ENCODE assay signal across 4 fruit fly cellular contexts in genomic region chr3R:5684550-5685118, dm6.
A peak's percentile ranks its signal among the peaks of the same experiment; 100 is the strongest.
TF ChIP-seq lines count a peak whose summit lies in the region.

No protein-coding gene starts in this region.

- peak; percentile 79 for TF ChIP-seq CTCF in whole organism, embryonic (GFP tag; optimal IDR thresholded peaks at IDR 0.05; lab: Kevin White, UChicago)

TF ChIP-seq in whole organism, adult, 20 proteins besides CTCF, POLR2A, EP300 and RAD21:
- TF ChIP-seq CG7045 (GFP tag; optimal IDR thresholded peaks at IDR 0.05; lab: Kevin White, UChicago): no peak
- TF ChIP-seq pad (GFP tag; optimal IDR thresholded peaks at IDR 0.05; lab: Kevin White, UChicago): peak; percentile 31

TF ChIP-seq in whole organism, embryonic, 481 proteins besides CTCF, POLR2A, EP300 and RAD21 (continues in another document):
- TF ChIP-seq fd64A (GFP tag; optimal IDR thresholded peaks at IDR 0.05; lab: Kevin White, UChicago) (no peak), CG15479 (GFP tag; optimal IDR thresholded peaks at IDR 0.05; lab: Kevin White, UChicago) (peak; percentile 76), insv (GFP tag; optimal IDR thresholded peaks at IDR 0.05; lab: Kevin White, UChicago) (peak in 1 of 2 experiments; percentile 25), vvl (GFP tag; IDR thresholded peaks at IDR 0.05; lab: Robert Waterston, UW) (peak; percentile 8; the same call in 1 of the 2 replicates), gce (GFP tag; IDR thresholded peaks at IDR 0.05; lab: Robert Waterston, UW) (no peak), CG3163 (GFP tag; optimal IDR thresholded peaks at IDR 0.05; lab: Kevin White, UChicago) (no peak), CG4360 (GFP tag; IDR thresholded peaks at IDR 0.05; lab: Robert Waterston, UW) (no peak), Bgb (GFP tag; IDR thresholded peaks at IDR 0.05; lab: Robert Waterston, UW; ENCODE audit: partially characterized antibody) (no peak), Aef1 (GFP tag; IDR thresholded peaks at IDR 0.05; lab: Robert Waterston, UW) (no peak), slou (GFP tag; optimal IDR thresholded peaks at IDR 0.05; lab: Kevin White, UChicago) (no peak), luna (GFP tag; optimal IDR thresholded peaks at IDR 0.05; lab: Kevin White, UChicago) (no peak), CG34376 (GFP tag; optimal IDR thresholded peaks at IDR 0.05; lab: Kevin White, UChicago) (no peak), Ets65A (GFP tag; lab: Kevin White, UChicago) (peak; percentile 48), sug (tag; optimal IDR thresholded peaks at IDR 0.05; lab: Kevin White, UChicago) (no peak), amos (GFP tag; IDR thresholded peaks at IDR 0.05; lab: Robert Waterston, UW; ENCODE audit: partially characterized antibody) (no peak), ro (GFP tag; IDR thresholded peaks at IDR 0.05; lab: Robert Waterston, UW) (no peak), Dip3 (GFP tag; optimal IDR thresholded peaks at IDR 0.05; lab: Kevin White, UChicago) (no peak), Fer2 (tag; optimal IDR thresholded peaks at IDR 0.05; lab: Kevin White, UChicago) (no peak), corto (GFP tag; optimal IDR thresholded peaks at IDR 0.05; lab: Kevin White, UChicago) (no peak), CG4282 (GFP tag; optimal IDR thresholded peaks at IDR 0.05; lab: Kevin White, UChicago) (no peak), toy (GFP tag; IDR thresholded peaks at IDR 0.05; lab: Robert Waterston, UW) (no peak), D19A (tag; optimal IDR thresholded peaks at IDR 0.05; lab: Kevin White, UChicago) (no peak), rib (GFP tag; IDR thresholded peaks at IDR 0.05; lab: Robert Waterston, UW) (peak; percentile 30; the same call in 1 of the 2 replicates), cg (GFP tag; optimal IDR thresholded peaks at IDR 0.05; lab: Kevin White, UChicago) (peak; percentile 85), CG11093 (GFP tag; IDR thresholded peaks at IDR 0.05; lab: Robert Waterston, UW) (no peak), crol (GFP tag; IDR thresholded peaks at IDR 0.05; lab: Robert Waterston, UW) (no peak), CG12391 (tag; optimal IDR thresholded peaks at IDR 0.05; lab: Kevin White, UChicago) (no peak), sens (GFP tag; lab: Kevin White, UChicago) (peak; percentile 55), Chrac-16 (GFP tag; optimal IDR thresholded peaks at IDR 0.05; lab: Kevin White, UChicago) (no peak), CG34224 (GFP tag; IDR thresholded peaks at IDR 0.05; lab: Robert Waterston, UW; ENCODE audit: partially characterized antibody) (0 out of 3 replicates have a peak, but pooled peaks have one; percentile 33)

TF ChIP-seq in whole organism, prepupa, 60 proteins besides CTCF, POLR2A, EP300 and RAD21:
- TF ChIP-seq Eip75B (GFP tag; optimal IDR thresholded peaks at IDR 0.05; lab: Kevin White, UChicago): no peak
- TF ChIP-seq CG11762 (GFP tag; optimal IDR thresholded peaks at IDR 0.05; lab: Kevin White, UChicago; ENCODE audit: insufficient read depth): no peak
- peak; percentile 60 for TF ChIP-seq Eip78C (GFP tag; lab: Kevin White, UChicago)
- no peak for TF ChIP-seq Lpt (GFP tag; optimal IDR thresholded peaks at IDR 0.05; lab: Kevin White, UChicago)
- peak in 1 of 2 experiments; percentile 12 for TF ChIP-seq ss (GFP tag; optimal IDR thresholded peaks at IDR 0.05; lab: Kevin White, UChicago)

TF ChIP-seq in whole organism, pupa, 21 proteins besides CTCF, POLR2A, EP300 and RAD21:
- TF ChIP-seq CG4496 (GFP tag; IDR thresholded peaks at IDR 0.05; lab: Robert Waterston, UW) (0 out of 3 replicates have a peak, but pooled peaks have one; percentile 9), CG15710 (tag; optimal IDR thresholded peaks at IDR 0.05; lab: Kevin White, UChicago) (no peak), Pif1B (GFP tag; optimal IDR thresholded peaks at IDR 0.05; lab: Kevin White, UChicago) (no peak)
